Worm (Caenorhabditis elegans) whole organism, L4/young adult: Measurements from ENCODE around the gene C35D10.8.

Experiments used
- W03F9.2 ChIP-seq: fragments of 150-350 bp; optimal IDR thresholded peaks from 2 replicates; lab custom pipeline; 2014; ENCODE audit warnings: missing biosample characterization, missing genetic modification characterization
- dao-5 ChIP-seq: sonication (generic microtip); optimal IDR thresholded peaks from 2 replicates; lab custom pipeline; 2016; ENCODE audit warnings: missing genotype, missing genetic modification characterization, moderate library complexity, missing compliant biosample characterization
- him-1 ChIP-seq: sonication (generic microtip); optimal IDR thresholded peaks from 2 replicates; lab custom pipeline; 2016; ENCODE audit warnings: missing genotype, missing genetic modification reagents, missing genetic modification characterization, missing compliant biosample characterization

DNA sequence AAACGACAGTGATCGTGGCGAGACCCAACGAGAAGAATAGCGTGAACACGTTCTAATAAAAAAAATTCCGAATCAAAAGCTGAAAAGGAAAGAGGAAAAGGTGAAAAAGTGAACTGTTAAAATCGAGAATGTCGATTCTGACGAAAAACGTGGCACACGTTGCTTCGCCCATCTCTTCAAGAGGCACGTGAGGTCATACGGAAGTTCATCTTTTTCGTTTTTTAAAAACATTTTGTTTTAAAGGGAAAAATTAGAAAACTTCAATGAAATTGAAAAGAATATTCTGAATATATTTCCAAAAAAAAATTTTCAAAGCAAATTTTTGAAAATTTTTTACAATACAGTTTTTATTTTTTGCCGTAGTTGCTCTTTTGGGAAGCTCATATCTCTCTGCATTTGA, 43.8 kb upstream of the C35D10.8 start, which contains the start of gene C38D4.7:
- TF ChIP-seq W03F9.2 (tag; lab: Kevin White, UChicago) (no peak), him-1 (tag; lab: Kevin White, UChicago) (no peak), dao-5 (tag; lab: Kevin White, UChicago) (no peak)
